Worm (Caenorhabditis elegans) whole organism, L4 larva: Measurements from ENCODE around the gene F23H11.4.

ENCODE experiments used
- F49E8.2 ChIP-seq: sonication (generic microtip); optimal IDR thresholded peaks from 2 replicates; lab custom pipeline; 2016; ENCODE audit warnings: missing compliant biosample characterization, mild to moderate bottlenecking, missing genetic modification characterization, borderline replicate concordance
- R02D3.7 ChIP-seq: fragments of 150-350 bp; sonication (generic microtip); optimal IDR thresholded peaks from 3 replicates; lab custom pipeline; 2014; ENCODE audit warnings: missing biosample characterization, missing genetic modification characterization
- ama-1 ChIP-seq: fragments of 150-350 bp; optimal IDR thresholded peaks from 2 replicates; lab custom pipeline; 2014; ENCODE audit warnings: inconsistent platforms, mixed read lengths
- ceh-82 ChIP-seq: sonication (generic microtip); optimal IDR thresholded peaks from 2 replicates; lab custom pipeline; 2017; ENCODE audit warnings: missing biosample characterization, missing genetic modification characterization
- dmd-8 ChIP-seq: fragments of 200-800 bp; sonication (Bioruptor generic); IDR thresholded peaks from 2 replicates; pipeline ENCODE4 v1.3.6; 2022; ENCODE audit warnings: missing genetic modification characterization, missing compliant biosample characterization
- dmd-9 ChIP-seq: fragments of 200-800 bp; sonication (Bioruptor generic); IDR thresholded peaks from 2 replicates; pipeline ENCODE4 v1.3.6; 2022; ENCODE audit warnings: missing genetic modification reagents, missing genetic modification characterization, missing compliant biosample characterization
- dpl-1 ChIP-seq: fragments of 150-350 bp; optimal IDR thresholded peaks from 2 replicates; lab custom pipeline; 2014; ENCODE audit warnings: missing biosample characterization, missing genetic modification reagents, missing genetic modification characterization
- hlh-11 ChIP-seq: fragments of 200-800 bp; sonication (Bioruptor generic); optimal IDR thresholded peaks from 2 replicates; lab custom pipeline; 2018; ENCODE audit warnings: mild to moderate bottlenecking, missing genetic modification characterization, missing compliant biosample characterization
- nhr-76 ChIP-seq: fragments of 150-350 bp; optimal IDR thresholded peaks from 2 replicates; lab custom pipeline; 2014; ENCODE audit warnings: missing biosample characterization, missing genetic modification characterization
- skn-1 ChIP-seq: fragments of 150-350 bp; optimal IDR thresholded peaks from 2 replicates; lab custom pipeline; 2014; ENCODE audit warnings: missing biosample characterization, missing genetic modification characterization
- snpc-4 ChIP-seq: fragments of 150-350 bp; optimal IDR thresholded peaks from 2 replicates; lab custom pipeline; 2014; ENCODE audit warnings: missing biosample characterization, missing genetic modification characterization

ce11 chrIII:952184-952583, 44.8 kb upstream of the F23H11.4 start, which contains the start of gene fbxa-10:
- TF ChIP-seq hlh-11 (tag; lab: Kevin White, UChicago) = no peak
- TF ChIP-seq R02D3.7 = no peak
- no peak for TF ChIP-seq F49E8.2 (tag; lab: Kevin White, UChicago)
- no peak for TF ChIP-seq dmd-8 (GFP tag; lab: Robert Waterston, UW)
- TF ChIP-seq ceh-82 (tag; lab: Kevin White, UChicago) = no peak
- no peak for TF ChIP-seq dpl-1 (GFP tag; lab: Kevin White, UChicago)
- TF ChIP-seq ama-1 (lab: Kevin White, UChicago) = no peak
- TF ChIP-seq nhr-76 = no peak
- TF ChIP-seq snpc-4 = no peak
- TF ChIP-seq skn-1 (tag; lab: Kevin White, UChicago) = no peak
- TF ChIP-seq dmd-9 (GFP tag; lab: Robert Waterston, UW) = no peak
